Fruit fly (Drosophila melanogaster): ENCODE measurements around the gene yata.

yata gene

DNA sequence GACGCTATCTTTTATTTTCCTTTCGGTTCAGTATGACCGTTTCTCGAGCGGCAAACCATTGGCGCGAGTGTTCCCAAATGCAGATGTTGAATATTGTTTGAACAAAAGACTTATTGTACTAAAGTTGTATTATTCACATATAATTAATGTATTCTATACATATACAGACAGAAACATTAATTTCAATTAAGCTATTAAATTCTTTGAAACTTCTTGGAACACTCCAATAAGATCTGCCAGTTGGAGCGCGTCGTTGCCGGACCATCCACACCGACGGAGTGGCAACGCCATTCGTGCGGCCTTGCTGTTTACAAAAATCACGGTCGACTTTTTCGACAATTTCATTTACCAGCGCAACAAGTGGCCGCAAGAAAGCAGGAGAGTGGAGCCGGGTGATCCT, 4.0 kb upstream of the yata start, which contains the start of the genes Wdr24 and IntS11 (continued):
- TF ChIP-seq CG7987 (GFP tag; optimal IDR thresholded peaks at IDR 0.05) (peak; percentile 47), Ptx1 (GFP tag; IDR thresholded peaks at IDR 0.05) (peak; percentile 98), fru (optimal IDR thresholded peaks at IDR 0.05) (no peak), schlank (tag; optimal IDR thresholded peaks at IDR 0.05) (peak; percentile 63), CG9437 (GFP tag; optimal IDR thresholded peaks at IDR 0.05) (peak; percentile 65), ash1 (GFP tag; optimal IDR thresholded peaks at IDR 0.05) (no peak), bbx (GFP tag; IDR thresholded peaks at IDR 0.05; ENCODE audit: partially characterized antibody) (no peak), CG1647 (GFP tag; optimal IDR thresholded peaks at IDR 0.05) (peak; percentile 64), HLHmδ (GFP tag; optimal IDR thresholded peaks at IDR 0.05) (no peak), sens-2 (GFP tag; IDR thresholded peaks at IDR 0.05) (0 out of 2 replicates have a peak, but pooled peaks have one; percentile 27), Elba2 (GFP tag; optimal IDR thresholded peaks at IDR 0.05) (peak; percentile 92), eyg (GFP tag; optimal IDR thresholded peaks at IDR 0.05) (no peak), tin (GFP tag; optimal IDR thresholded peaks at IDR 0.05) (peak; percentile 58), vfl (GFP tag; optimal IDR thresholded peaks at IDR 0.05) (peak; percentile 81), CG5180 (GFP tag; optimal IDR thresholded peaks at IDR 0.05) (no peak), H2.0 (GFP tag; IDR thresholded peaks at IDR 0.05) (peak; percentile 92), tna (GFP tag; IDR thresholded peaks at IDR 0.05; ENCODE audit: partially characterized antibody) (no peak), stwl (tag; optimal IDR thresholded peaks at IDR 0.05) (peak; percentile 65), gro (GFP tag; optimal IDR thresholded peaks at IDR 0.05) (peak; percentile 57), Bdp1 (GFP tag; optimal IDR thresholded peaks at IDR 0.05) (peak; percentile 44), wor (GFP tag; IDR thresholded peaks at IDR 0.05) (peak; percentile 69), CG17361 (GFP tag; IDR thresholded peaks at IDR 0.05) (peak; percentile 81), Opbp (GFP tag; IDR thresholded peaks at IDR 0.05; ENCODE audit: partially characterized antibody) (peak; percentile 35; the same call in 1 of the 3 replicates), CG18011 (GFP tag; optimal IDR thresholded peaks at IDR 0.05) (peak; percentile 21), CoRest (tag; optimal IDR thresholded peaks at IDR 0.05) (peak; percentile 91), trh (GFP tag; optimal IDR thresholded peaks at IDR 0.05) (peak; percentile 18), Dll (GFP tag; IDR thresholded peaks at IDR 0.05; ENCODE audit: partially characterized antibody) (0 out of 4 replicates have a peak, but pooled peaks have one; percentile 42), CG3838 (GFP tag; optimal IDR thresholded peaks at IDR 0.05) (no peak), cad (GFP tag; optimal IDR thresholded peaks at IDR 0.05) (no peak), fu2 (GFP tag; optimal IDR thresholded peaks at IDR 0.05) (peak; percentile 69), CG10543 (GFP tag; optimal IDR thresholded peaks at IDR 0.05) (no peak), pnt (GFP tag; optimal IDR thresholded peaks at IDR 0.05) (peak; percentile 61), CG18262 (tag; optimal IDR thresholded peaks at IDR 0.05) (peak; percentile 67), E2f2 (GFP tag; IDR thresholded peaks at IDR 0.05) (peak; percentile 74), Meics (GFP tag; optimal IDR thresholded peaks at IDR 0.05) (peak; percentile 82), CG9876 (GFP tag; optimal IDR thresholded peaks at IDR 0.05) (no peak), CG12942 (GFP tag; optimal IDR thresholded peaks at IDR 0.05) (peak; percentile 72), CG1603 (tag; optimal IDR thresholded peaks at IDR 0.05) (peak; percentile 89), E2f1 (GFP tag; IDR thresholded peaks at IDR 0.05) (peak; percentile 90), zen2 (GFP tag; IDR thresholded peaks at IDR 0.05; ENCODE audit: partially characterized antibody) (no peak), pfk (GFP tag; optimal IDR thresholded peaks at IDR 0.05) (no peak), NC2β (GFP tag; optimal IDR thresholded peaks at IDR 0.05) (peak; percentile 50), NC2α (GFP tag; optimal IDR thresholded peaks at IDR 0.05) (no peak), fd96Cb (tag; optimal IDR thresholded peaks at IDR 0.05) (peak; percentile 75), klu (GFP tag; IDR thresholded peaks at IDR 0.05) (peak; percentile 92), Myb (GFP tag; optimal IDR thresholded peaks at IDR 0.05) (peak; percentile 68), ssp (GFP tag; IDR thresholded peaks at IDR 0.05) (peak; percentile 84), da (GFP tag; optimal IDR thresholded peaks at IDR 0.05) (no peak), gsb (GFP tag; IDR thresholded peaks at IDR 0.05) (peak; percentile 86), pita (GFP tag; optimal IDR thresholded peaks at IDR 0.05) (no peak), CG3065 (GFP tag; optimal IDR thresholded peaks at IDR 0.05) (no peak), peb (GFP tag; IDR thresholded peaks at IDR 0.05) (peak; percentile 71)

All from whole organism, embryonic.